Fruit fly (Drosophila melanogaster): ENCODE results near the gene CG2218.

Gene CG2218

DNA sequence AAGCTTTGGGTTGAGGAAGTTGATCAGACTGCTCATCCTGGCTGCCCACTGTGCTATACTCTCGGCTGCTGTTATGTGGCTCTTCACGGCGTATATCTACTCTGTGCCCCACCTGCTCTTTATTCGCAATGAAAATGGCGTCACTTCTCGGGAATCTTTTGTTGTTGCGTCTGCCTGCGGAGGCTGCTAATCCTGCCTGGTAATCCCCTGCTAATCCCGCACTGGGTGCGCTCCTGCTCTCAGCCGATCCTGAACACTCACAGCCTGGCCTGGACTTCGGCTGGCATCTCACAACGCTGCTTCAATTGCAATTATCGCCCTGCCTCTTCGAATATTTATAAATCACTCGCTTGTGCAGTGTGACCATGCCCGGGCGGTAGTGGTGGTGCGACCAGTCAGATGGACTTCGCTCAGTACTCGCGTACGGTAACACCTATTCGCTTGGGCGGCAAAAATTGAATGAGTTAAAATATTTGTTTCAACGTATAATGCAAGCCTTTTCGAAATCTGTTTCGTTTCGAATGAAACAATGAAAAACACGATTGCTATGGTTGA lies at the start of gene CG2218:
TSS of gene CG2218 (minus strand) at position 472 of the 555 bp plus-strand sequence.
- no peak for TF ChIP-seq sens-2 (GFP tag; IDR thresholded peaks at IDR 0.05)
- TF ChIP-seq vnd (GFP tag; IDR thresholded peaks at IDR 0.05; ENCODE audit: partially characterized antibody): no peak
- TF ChIP-seq repo (GFP tag; optimal IDR thresholded peaks at IDR 0.05): no peak
- TF ChIP-seq CG9437 (GFP tag; optimal IDR thresholded peaks at IDR 0.05): no peak
- no peak for TF ChIP-seq CG12942 (GFP tag; optimal IDR thresholded peaks at IDR 0.05)
- TF ChIP-seq gcm (GFP tag; optimal IDR thresholded peaks at IDR 0.05): no peak
- TF ChIP-seq dmrt99B (tag; optimal IDR thresholded peaks at IDR 0.05): no peak
- TF ChIP-seq tup (GFP tag; optimal IDR thresholded peaks at IDR 0.05): no peak
- TF ChIP-seq CG2889 (GFP tag; IDR thresholded peaks at IDR 0.05): no peak
- TF ChIP-seq Dip3 (GFP tag; optimal IDR thresholded peaks at IDR 0.05): no peak
- TF ChIP-seq CG12659 (GFP tag; optimal IDR thresholded peaks at IDR 0.05): peak; percentile 52
- TF ChIP-seq org-1 (GFP tag; optimal IDR thresholded peaks at IDR 0.05): no peak
- no peak for TF ChIP-seq ap (GFP tag; IDR thresholded peaks at IDR 0.05)
- no peak for TF ChIP-seq chm (GFP tag; IDR thresholded peaks at IDR 0.05)
- no peak for TF ChIP-seq tap (tag; optimal IDR thresholded peaks at IDR 0.05)
- TF ChIP-seq CG5245 (GFP tag; optimal IDR thresholded peaks at IDR 0.05): no peak
- TF ChIP-seq CG10431 (GFP tag; optimal IDR thresholded peaks at IDR 0.05): no peak
- TF ChIP-seq Trl (optimal IDR thresholded peaks at IDR 0.05): no peak
- no peak for TF ChIP-seq Trl (GFP tag; optimal IDR thresholded peaks at IDR 0.05)
- peak; percentile 99 for TF ChIP-seq E2f2 (GFP tag; IDR thresholded peaks at IDR 0.05)
- TF ChIP-seq eve (GFP tag; optimal IDR thresholded peaks at IDR 0.05): no peak
- TF ChIP-seq CG11696 (GFP tag; IDR thresholded peaks at IDR 0.05): no peak
- TF ChIP-seq Lim3 (GFP tag; IDR thresholded peaks at IDR 0.05): no peak
- TF ChIP-seq CG13296 (GFP tag; optimal IDR thresholded peaks at IDR 0.05): no peak
- TF ChIP-seq CG15514 (GFP tag; optimal IDR thresholded peaks at IDR 0.05): peak; percentile 70
- TF ChIP-seq Ravus (GFP tag; IDR thresholded peaks at IDR 0.05): no peak
- TF ChIP-seq Hr39 (optimal IDR thresholded peaks at IDR 0.05): no peak
- peak; percentile 19 for TF ChIP-seq CG2120 (GFP tag; optimal IDR thresholded peaks at IDR 0.05)
- TF ChIP-seq grau (tag; optimal IDR thresholded peaks at IDR 0.05): no peak
- TF ChIP-seq Bdp1 (GFP tag; optimal IDR thresholded peaks at IDR 0.05): no peak
- TF ChIP-seq knrl (GFP tag; IDR thresholded peaks at IDR 0.05; ENCODE audit: partially characterized antibody): peak; percentile 45; the same call in 2 of the 3 replicates
- TF ChIP-seq CrebB (tag; optimal IDR thresholded peaks at IDR 0.05): peak; percentile 29
- TF ChIP-seq CG1647 (GFP tag; optimal IDR thresholded peaks at IDR 0.05): no peak
- TF ChIP-seq CG8388 (GFP tag; optimal IDR thresholded peaks at IDR 0.05): no peak
- TF ChIP-seq HLH54F (GFP tag; optimal IDR thresholded peaks at IDR 0.05): no peak
- TF ChIP-seq dmrt11E (tag; optimal IDR thresholded peaks at IDR 0.05): no peak
- TF ChIP-seq CG14050 (GFP tag; IDR thresholded peaks at IDR 0.05): no peak
- TF ChIP-seq CG12744 (GFP tag; optimal IDR thresholded peaks at IDR 0.05): no peak
- TF ChIP-seq phol (tag; optimal IDR thresholded peaks at IDR 0.05): peak; percentile 91
- TF ChIP-seq Sox100B (GFP tag; optimal IDR thresholded peaks at IDR 0.05): no peak
- no peak for TF ChIP-seq pfk (GFP tag; optimal IDR thresholded peaks at IDR 0.05)
- no peak for TF ChIP-seq CG11504 (tag; optimal IDR thresholded peaks at IDR 0.05)
- TF ChIP-seq CG16779 (GFP tag; IDR thresholded peaks at IDR 0.05): no peak
- TF ChIP-seq CG14710 (tag; optimal IDR thresholded peaks at IDR 0.05): peak; percentile 65
- TF ChIP-seq cg (GFP tag; optimal IDR thresholded peaks at IDR 0.05): no peak
- TF ChIP-seq lola (GFP tag; optimal IDR thresholded peaks at IDR 0.05): no peak
- TF ChIP-seq sob (GFP tag; IDR thresholded peaks at IDR 0.05): no peak
- TF ChIP-seq CG6689 (GFP tag; IDR thresholded peaks at IDR 0.05): no peak
- TF ChIP-seq fd96Cb (tag; optimal IDR thresholded peaks at IDR 0.05): no peak
- no peak for TF ChIP-seq CG10147 (GFP tag; optimal IDR thresholded peaks at IDR 0.05)
- peak; percentile 5 for TF ChIP-seq chn (GFP tag; optimal IDR thresholded peaks at IDR 0.05)
- no peak for TF ChIP-seq CG18599 (GFP tag; optimal IDR thresholded peaks at IDR 0.05)
